Worm (Caenorhabditis elegans): ENCODE data around the gene pqn-73.

Gene pqn-73

DNA sequence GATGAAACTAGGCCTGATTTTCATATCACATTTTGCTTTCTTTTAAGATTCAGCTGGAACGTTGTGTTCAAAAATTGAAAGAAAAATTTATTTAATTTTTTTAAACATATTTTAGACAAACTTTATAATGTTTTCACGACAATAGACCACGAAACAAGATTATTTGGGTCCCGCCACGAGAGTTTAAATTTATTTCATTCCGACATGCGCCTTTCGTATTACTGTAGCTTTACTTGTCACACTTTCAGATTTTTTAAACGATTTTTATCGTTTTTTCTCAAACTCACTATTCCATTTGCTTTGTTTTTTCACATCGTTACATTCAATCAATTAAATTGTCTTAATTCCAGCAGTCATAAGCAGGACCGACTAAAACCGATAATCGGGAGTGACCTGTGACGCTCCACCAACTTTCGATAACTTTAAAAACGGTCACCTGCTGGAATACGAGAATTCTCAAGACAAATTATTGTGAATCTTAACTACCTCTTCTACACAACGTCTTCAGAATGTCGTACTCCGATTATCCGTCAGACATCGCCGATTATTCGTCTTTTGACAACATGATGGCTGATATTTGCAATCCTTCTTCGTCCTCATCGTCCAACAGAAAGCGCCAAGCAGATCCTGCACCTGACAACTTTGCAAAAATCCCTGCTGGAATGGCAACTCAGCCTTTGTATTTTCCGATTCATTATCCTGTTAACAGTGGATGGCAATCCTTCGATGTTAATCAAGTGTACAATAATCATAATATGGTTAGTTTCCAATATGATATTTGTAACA lies 53.5 kb downstream of the pqn-73 start, which contains the start of gene aptf-3:
aptf-3 (plus strand) TSS at position 351 of the 786 bp plus-strand sequence.
- TF ChIP-seq F33H1.4 (GFP tag; IDR thresholded peaks at IDR 0.05): peak; percentile 69
- peak; percentile 71 for TF ChIP-seq lsl-1 (GFP tag; optimal IDR thresholded peaks at IDR 0.05)
- no peak for TF ChIP-seq rpc-1 (optimal IDR thresholded peaks at IDR 0.05)
- TF ChIP-seq rpc-1 (tag; optimal IDR thresholded peaks at IDR 0.05): no peak

Data from whole organism, young adult.